Worm (Caenorhabditis elegans) whole organism, L3 larva: ENCODE results near the gene T07G12.4.
A peak's percentile ranks its signal among the peaks of the same experiment; 100 is the strongest.

ENCODE experiments used
- R02D3.7 ChIP-seq: fragments of 150-350 bp; optimal IDR thresholded peaks from 2 replicates; lab custom pipeline; 2014; ENCODE audit warnings: missing biosample characterization, missing genetic modification characterization
- ZK546.5 ChIP-seq: sonication (generic microtip); optimal IDR thresholded peaks from 2 replicates; lab custom pipeline; 2017; ENCODE audit warnings: missing biosample characterization, missing genetic modification characterization
- ceh-28 ChIP-seq: fragments of 150-350 bp; optimal IDR thresholded peaks from 2 replicates; lab custom pipeline; 2014; ENCODE audit warnings: missing biosample characterization, missing genetic modification reagents, missing genetic modification characterization
- ceh-82 ChIP-seq: fragments of 150-350 bp; optimal IDR thresholded peaks from 2 replicates; lab custom pipeline; 2014; ENCODE audit warnings: missing biosample characterization, missing genetic modification characterization
- ceh-9 ChIP-seq: sonication (generic microtip); optimal IDR thresholded peaks from 2 replicates; lab custom pipeline; 2018; ENCODE audit warnings: missing biosample characterization, missing genetic modification characterization
- egl-5 ChIP-seq: fragments of 150-350 bp; optimal IDR thresholded peaks from 2 replicates; lab custom pipeline; 2017; ENCODE audit warnings: missing biosample characterization, missing genetic modification reagents, missing genetic modification characterization, inconsistent platforms
- elt-1 ChIP-seq: fragments of 150-350 bp; optimal IDR thresholded peaks from 2 replicates; lab custom pipeline; 2014; ENCODE audit warnings: missing biosample characterization, missing genetic modification characterization
- elt-2 ChIP-seq: sonication (generic microtip); optimal IDR thresholded peaks from 2 replicates; lab custom pipeline; 2016; ENCODE audit warnings: missing genetic modification reagents, mild to moderate bottlenecking, missing genetic modification characterization, missing compliant biosample characterization
- elt-3 ChIP-seq, 3 experiments: fragments of 150-350 bp in 1 of 3; sonication (generic microtip) in 2 of 3; optimal IDR thresholded peaks; 2 replicates in 2 of 3; 4 replicates in 1 of 3; lab custom pipeline; 2014 to 2017; ENCODE audit warnings: missing biosample characterization in 3 of 3, missing genetic modification characterization in 3 of 3
- eor-1 ChIP-seq, 2 experiments: fragments of 150-350 bp; optimal IDR thresholded peaks; 2 replicates each; lab custom pipeline; 2014 to 2018; ENCODE audit warnings: missing biosample characterization in 2 of 2, missing genetic modification characterization in 2 of 2
- fkh-10 ChIP-seq: sonication (generic microtip); optimal IDR thresholded peaks from 2 replicates; lab custom pipeline; 2017; ENCODE audit warnings: missing biosample characterization, missing genetic modification reagents, missing genetic modification characterization
- fkh-2 ChIP-seq: fragments of 150-350 bp; optimal IDR thresholded peaks from 2 replicates; lab custom pipeline; 2014; ENCODE audit warnings: missing biosample characterization, missing genetic modification reagents, missing genetic modification characterization
- jun-1 ChIP-seq: fragments of 150-350 bp; optimal IDR thresholded peaks from 2 replicates; lab custom pipeline; 2014; ENCODE audit warnings: missing biosample characterization, missing genetic modification reagents, missing genetic modification characterization
- lin-39 ChIP-seq: fragments of 150-350 bp; optimal IDR thresholded peaks from 2 replicates; lab custom pipeline; 2018; ENCODE audit warnings: missing biosample characterization, missing genetic modification reagents, missing genetic modification characterization
- nfya-1 ChIP-seq: sonication (generic microtip); optimal IDR thresholded peaks from 2 replicates; lab custom pipeline; 2017; ENCODE audit warnings: missing genetic modification characterization, mild to moderate bottlenecking, missing compliant biosample characterization, antibody characterized with exemption, moderate library complexity; ENCODE audit not compliant: insufficient read depth
- nhr-11 ChIP-seq: fragments of 150-350 bp; optimal IDR thresholded peaks from 2 replicates; lab custom pipeline; 2014; ENCODE audit warnings: missing biosample characterization, missing genetic modification characterization
- nhr-23 ChIP-seq: fragments of 150-350 bp; optimal IDR thresholded peaks from 2 replicates; lab custom pipeline; 2014; ENCODE audit warnings: missing biosample characterization, missing genetic modification reagents, missing genetic modification characterization
- nhr-237 ChIP-seq: fragments of 150-350 bp; optimal IDR thresholded peaks from 2 replicates; lab custom pipeline; 2014; ENCODE audit warnings: missing biosample characterization, missing genetic modification characterization
- nhr-28 ChIP-seq: fragments of 150-350 bp; optimal IDR thresholded peaks from 2 replicates; lab custom pipeline; 2014; ENCODE audit warnings: missing biosample characterization, missing genetic modification characterization
- nhr-43 ChIP-seq: sonication (generic microtip); optimal IDR thresholded peaks from 2 replicates; lab custom pipeline; 2016; ENCODE audit warnings: mild to moderate bottlenecking, missing genetic modification characterization, missing compliant biosample characterization; ENCODE audit not compliant: poor library complexity, severe bottlenecking
- nhr-67 ChIP-seq: fragments of 150-350 bp; optimal IDR thresholded peaks from 2 replicates; lab custom pipeline; 2014; ENCODE audit warnings: missing biosample characterization, missing genetic modification characterization
- nhr-76 ChIP-seq: fragments of 150-350 bp; sonication (generic microtip); optimal IDR thresholded peaks from 5 replicates; lab custom pipeline; 2014; ENCODE audit warnings: missing biosample characterization, missing genetic modification characterization
- nhr-77 ChIP-seq: fragments of 150-350 bp; optimal IDR thresholded peaks from 2 replicates; lab custom pipeline; 2014; ENCODE audit warnings: missing biosample characterization, missing genetic modification characterization
- skn-1 ChIP-seq: fragments of 150-350 bp; optimal IDR thresholded peaks from 2 replicates; lab custom pipeline; 2014; ENCODE audit warnings: missing biosample characterization, missing genetic modification characterization
- snpc-4 ChIP-seq: fragments of 150-350 bp; optimal IDR thresholded peaks from 2 replicates; lab custom pipeline; 2014; ENCODE audit warnings: missing biosample characterization, missing genetic modification characterization
- tbx-2 ChIP-seq: sonication (generic microtip); optimal IDR thresholded peaks from 2 replicates; lab custom pipeline; 2016; ENCODE audit warnings: mild to moderate bottlenecking, missing genetic modification characterization, missing compliant biosample characterization
- unc-39 ChIP-seq: sonication (generic microtip); optimal IDR thresholded peaks from 4 replicates; lab custom pipeline; 2017; ENCODE audit warnings: missing biosample characterization, missing genetic modification characterization
- zag-1 ChIP-seq: fragments of 150-350 bp; optimal IDR thresholded peaks from 2 replicates; lab custom pipeline; 2014; ENCODE audit warnings: missing biosample characterization, missing genetic modification characterization
- ztf-4 ChIP-seq: fragments of 150-350 bp; optimal IDR thresholded peaks from 2 replicates; lab custom pipeline; 2014; ENCODE audit warnings: missing biosample characterization, missing genetic modification characterization

The T07G12.4 gene

ce11 chrIV:10538584-10538983, at the start of gene T07G12.4:
Gene T07G12.4, minus strand, starts transcription at chrIV:10538684.
- TF ChIP-seq snpc-4 (tag; lab: Kevin White, UChicago) = no peak

- no peak for TF ChIP-seq R02D3.7 (tag; lab: Kevin White, UChicago)
- no peak for TF ChIP-seq elt-3 (tag; optimal IDR thresholded peaks at IDR 0.05; lab: Kevin White, UChicago)
- TF ChIP-seq jun-1 (tag; lab: Kevin White, UChicago) = no peak
- no peak for TF ChIP-seq elt-2 (tag; lab: Kevin White, UChicago)
- TF ChIP-seq nhr-43 (tag; lab: Kevin White, UChicago) = no peak
- TF ChIP-seq nhr-67 (tag; lab: Kevin White, UChicago) = no peak
- no peak for TF ChIP-seq nhr-28 (tag; lab: Kevin White, UChicago)
- TF ChIP-seq ceh-9 = no peak
- TF ChIP-seq ceh-28 (tag; lab: Kevin White, UChicago) = no peak
- no peak for TF ChIP-seq ceh-82 (tag; lab: Kevin White, UChicago)
Observed at ce11 chrIV:10584237-10584636, 45.8 kb upstream of the T07G12.4 start, which contains the start of gene oac-8. Gene oac-8, plus strand, starts transcription at chrIV:10584537.

ce11 chrIV:10578367-10578766, 39.9 kb upstream of the T07G12.4 start, which contains the start of gene lgc-43:
Gene lgc-43, plus strand, starts transcription at chrIV:10578667.
- TF ChIP-seq nhr-76 (tag; lab: Kevin White, UChicago) (peak; percentile 67), tbx-2 (tag; lab: Kevin White, UChicago) (no peak)

- TF ChIP-seq nhr-11 (tag; lab: Kevin White, UChicago) (no peak), nhr-43 (tag; lab: Kevin White, UChicago) (no peak), ceh-28 (tag; lab: Kevin White, UChicago) (no peak), ztf-4 (tag; lab: Kevin White, UChicago) (no peak)
Observed at ce11 chrIV:10577600-10577999, 39.1 kb upstream of the T07G12.4 start.

- TF ChIP-seq elt-2 (tag; lab: Kevin White, UChicago) (no peak), nhr-23 (peak; percentile 34)
Observed at ce11 chrIV:10576624-10577023, 38.1 kb upstream of the T07G12.4 start.

ce11 chrIV:10576050-10576449, 37.6 kb upstream of the T07G12.4 start, which contains the start of gene efn-2:
Gene efn-2, plus strand, starts transcription at chrIV:10576350.
- TF ChIP-seq nfya-1 (tag; lab: Kevin White, UChicago) = no peak
- peak; percentile 13 for TF ChIP-seq egl-5
- TF ChIP-seq, all 47 proteins: peak for 1

- TF ChIP-seq zag-1 (tag; lab: Kevin White, UChicago) = no peak
- TF ChIP-seq lin-39 (tag; lab: Kevin White, UChicago) = peak; percentile 34
Observed at ce11 chrIV:10574471-10574870, 36.0 kb upstream of the T07G12.4 start.

- TF ChIP-seq fkh-10 (GFP tag; lab: Kevin White, UChicago) = peak; percentile 76
- no peak for TF ChIP-seq elt-3 (tag; optimal IDR thresholded peaks at IDR 0.05; lab: Kevin White, UChicago)
Observed at ce11 chrIV:10573471-10573870, 35.0 kb upstream of the T07G12.4 start.

ce11 chrIV:10571020-10571419, 32.5 kb upstream of the T07G12.4 start:
- TF ChIP-seq ceh-28 (tag; lab: Kevin White, UChicago) (no peak), skn-1 (tag; lab: Kevin White, UChicago) (no peak), nhr-77 (tag; lab: Kevin White, UChicago) (no peak), nhr-237 (tag; lab: Kevin White, UChicago) (no peak), nhr-11 (tag; lab: Kevin White, UChicago) (no peak), unc-39 (no peak), eor-1 (tag; optimal IDR thresholded peaks at IDR 0.05; lab: Kevin White, UChicago) (no peak), egl-5 (no peak), nhr-67 (tag; lab: Kevin White, UChicago) (no peak), nhr-28 (tag; lab: Kevin White, UChicago) (no peak), fkh-2 (no peak), elt-1 (no peak), ZK546.5 (no peak), nfya-1 (tag; lab: Kevin White, UChicago) (no peak), zag-1 (tag; lab: Kevin White, UChicago) (no peak), elt-2 (tag; lab: Kevin White, UChicago) (no peak), ztf-4 (tag; lab: Kevin White, UChicago) (no peak)
- TF ChIP-seq, all 47 proteins: peak for 0
